Worm (Caenorhabditis elegans): ENCODE measurements around the gene blos-4.
A peak's percentile ranks its signal among the peaks of the same experiment; 100 is the strongest.

The blos-4 gene

DNA sequence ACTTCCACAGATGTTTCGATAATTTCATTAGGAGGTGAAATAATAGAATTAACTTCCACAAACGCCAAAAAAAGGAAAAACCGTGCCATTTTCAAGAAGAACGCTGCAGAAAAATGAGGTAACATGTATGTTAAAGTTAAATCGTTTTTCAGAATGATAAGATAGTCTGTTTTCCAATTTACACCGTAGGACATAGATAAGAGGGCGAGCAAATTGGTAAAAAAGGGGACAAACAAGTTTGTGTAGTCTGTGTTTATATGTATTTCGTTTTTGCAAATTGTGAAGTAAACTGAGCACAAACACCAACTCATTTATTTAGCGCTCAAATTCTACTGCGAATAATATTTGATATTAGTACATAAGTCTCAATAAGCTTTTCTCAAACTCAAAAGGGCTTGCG lies 14.8 kb downstream of the blos-4 start, which contains the start of gene F13H8.11:
F13H8.11 (minus strand) TSS at position 155 of the 400 bp plus-strand sequence.
- TF ChIP-seq lin-35 (GFP tag; optimal IDR thresholded peaks at IDR 0.05), result peak in 1 of 2 experiments; percentile 8
- no peak for TF ChIP-seq nhr-90 (tag; optimal IDR thresholded peaks at IDR 0.05; ENCODE audit: poor library complexity)
- peak; percentile 29 for TF ChIP-seq elt-2 (tag; optimal IDR thresholded peaks at IDR 0.05)

DNA sequence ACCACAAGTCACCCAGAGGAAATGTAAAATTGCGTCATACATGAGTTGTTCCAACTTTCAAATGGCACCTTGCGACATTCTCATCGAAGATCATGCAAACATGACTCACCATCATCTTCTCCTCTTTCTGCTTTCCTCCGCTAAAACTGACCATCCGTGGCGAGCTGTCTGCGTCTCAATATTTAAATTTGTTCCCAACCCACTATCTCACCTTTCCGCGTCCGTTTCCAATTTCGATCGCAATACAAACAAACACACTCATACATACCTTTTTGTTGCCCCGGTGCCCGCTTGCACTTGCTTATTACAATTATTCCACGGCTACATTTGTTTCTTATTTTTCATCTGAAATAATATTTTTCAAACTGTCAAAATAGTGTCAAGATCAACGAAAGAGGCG lies 15.6 kb downstream of the blos-4 start, which contains the start of gene nmgp-1:
nmgp-1 (plus strand) TSS at position 174 of the 400 bp plus-strand sequence.
- TF ChIP-seq zip-4 (GFP tag; optimal IDR thresholded peaks at IDR 0.05) (no peak), fos-1 (tag; optimal IDR thresholded peaks at IDR 0.05) (no peak), nhr-237 (tag; optimal IDR thresholded peaks at IDR 0.05) (no peak), ztf-4 (tag; optimal IDR thresholded peaks at IDR 0.05) (no peak), lir-3 (tag; optimal IDR thresholded peaks at IDR 0.05; ENCODE audit: poor library complexity) (no peak), nhr-84 (tag; optimal IDR thresholded peaks at IDR 0.05) (no peak), elt-3 (tag; optimal IDR thresholded peaks at IDR 0.05) (no peak), tlp-1 (tag; optimal IDR thresholded peaks at IDR 0.05) (no peak), lin-39 (tag; optimal IDR thresholded peaks at IDR 0.05) (no peak), C34B4.2 (tag; optimal IDR thresholded peaks at IDR 0.05) (no peak), skn-1 (tag; optimal IDR thresholded peaks at IDR 0.05) (no peak), xbp-1 (tag; optimal IDR thresholded peaks at IDR 0.05) (no peak), sox-4 (tag; optimal IDR thresholded peaks at IDR 0.05) (no peak), rnt-1 (tag; optimal IDR thresholded peaks at IDR 0.05) (no peak), mef-2 (tag; optimal IDR thresholded peaks at IDR 0.05) (no peak)

DNA sequence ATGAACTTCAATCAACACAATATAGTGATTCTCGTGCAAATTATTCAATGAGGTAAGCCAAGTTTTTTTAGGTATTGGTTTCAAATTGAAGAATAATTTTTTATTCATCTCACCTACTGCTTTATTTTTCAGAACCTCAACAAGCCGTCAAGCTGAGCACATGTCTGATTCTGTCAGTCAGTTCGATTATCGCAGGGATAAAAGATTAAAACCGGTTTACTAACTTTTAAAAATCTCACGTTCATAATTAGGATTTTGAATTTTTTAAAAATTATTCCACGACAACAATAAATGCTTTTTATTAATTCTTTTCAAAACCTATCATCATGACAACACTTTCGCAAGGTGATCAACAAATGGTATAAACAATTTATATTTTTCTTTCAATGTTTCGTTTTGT lies 17.2 kb downstream of the blos-4 start, which contains the start of gene F13H8.12:
F13H8.12 (plus strand) TSS at position 301 of the 400 bp plus-strand sequence.
- no peak for TF ChIP-seq fkh-4 (tag; optimal IDR thresholded peaks at IDR 0.05; ENCODE audit: borderline replicate concordance)
- TF ChIP-seq lin-13 (GFP tag; optimal IDR thresholded peaks at IDR 0.05), result no peak
- no peak for TF ChIP-seq C34B4.2 (tag; optimal IDR thresholded peaks at IDR 0.05)
- no peak for TF ChIP-seq alr-1 (tag; optimal IDR thresholded peaks at IDR 0.05; ENCODE audit: borderline replicate concordance)
- TF ChIP-seq egl-27 (tag; optimal IDR thresholded peaks at IDR 0.05), result no peak
- no peak for TF ChIP-seq lir-3 (tag; optimal IDR thresholded peaks at IDR 0.05; ENCODE audit: poor library complexity)
- no peak for TF ChIP-seq pag-3 (tag; optimal IDR thresholded peaks at IDR 0.05; ENCODE audit: borderline replicate concordance, insufficient read depth)
- no peak for TF ChIP-seq swsn-7 (tag; optimal IDR thresholded peaks at IDR 0.05)
- TF ChIP-seq mef-2 (tag; optimal IDR thresholded peaks at IDR 0.05), result no peak
- no peak for TF ChIP-seq nhr-12 (tag; optimal IDR thresholded peaks at IDR 0.05)
- TF ChIP-seq ceh-82 (tag; optimal IDR thresholded peaks at IDR 0.05), result no peak
- no peak for TF ChIP-seq lin-35 (GFP tag; optimal IDR thresholded peaks at IDR 0.05)
- TF ChIP-seq unc-86 (tag; optimal IDR thresholded peaks at IDR 0.05), result no peak
- no peak for TF ChIP-seq F16B12.6 (tag; optimal IDR thresholded peaks at IDR 0.05)
- no peak for TF ChIP-seq ets-5 (GFP tag; IDR thresholded peaks at IDR 0.05)
- TF ChIP-seq nhr-28 (tag; optimal IDR thresholded peaks at IDR 0.05), result no peak
- TF ChIP-seq pqm-1 (tag; optimal IDR thresholded peaks at IDR 0.05), result no peak
- no peak for TF ChIP-seq mep-1 (tag; optimal IDR thresholded peaks at IDR 0.05)
- no peak for TF ChIP-seq zag-1 (tag; optimal IDR thresholded peaks at IDR 0.05)

DNA sequence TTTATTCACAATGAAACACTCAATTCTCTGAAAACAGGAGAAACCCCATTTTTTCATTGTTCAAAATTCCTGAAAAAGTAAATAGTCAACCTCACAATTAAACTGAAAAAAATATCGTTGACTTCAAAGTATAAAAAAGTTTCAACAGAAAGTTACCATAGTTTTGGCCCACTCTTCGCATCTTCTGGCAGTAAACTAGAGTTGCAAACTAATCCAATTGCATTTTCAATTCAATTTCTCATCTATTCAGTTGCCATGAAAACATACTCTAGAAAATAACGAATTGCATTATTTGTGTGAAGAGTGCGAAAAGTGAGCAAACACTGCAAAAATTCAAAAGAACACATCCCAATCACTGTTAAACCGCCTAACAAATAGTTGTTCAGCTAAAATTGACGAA lies 18.6 kb downstream of the blos-4 start, which contains the start of gene F13H8.3:
F13H8.3 (plus strand) TSS at position 301 of the 400 bp plus-strand sequence.
- TF ChIP-seq nhr-28 (tag; optimal IDR thresholded peaks at IDR 0.05) (no peak), hpl-2 (GFP tag; optimal IDR thresholded peaks at IDR 0.05) (no peak), ztf-11 (tag; optimal IDR thresholded peaks at IDR 0.05) (no peak), nhr-19 (GFP tag; conservative IDR thresholded peaks at IDR 0.05) (no peak), irx-1 (tag; optimal IDR thresholded peaks at IDR 0.05) (no peak), nhr-12 (tag; optimal IDR thresholded peaks at IDR 0.05) (no peak), fkh-8 (tag; optimal IDR thresholded peaks at IDR 0.05) (no peak), tbx-2 (tag; optimal IDR thresholded peaks at IDR 0.05) (no peak), sox-4 (tag; optimal IDR thresholded peaks at IDR 0.05) (no peak), pag-3 (tag; optimal IDR thresholded peaks at IDR 0.05; ENCODE audit: borderline replicate concordance, insufficient read depth) (no peak), mef-2 (tag; optimal IDR thresholded peaks at IDR 0.05) (no peak), mab-9 (GFP tag; IDR thresholded peaks at IDR 0.05) (no peak), nhr-77 (tag; optimal IDR thresholded peaks at IDR 0.05) (no peak), C16A3.4 (tag; optimal IDR thresholded peaks at IDR 0.05) (no peak), fos-1 (tag; optimal IDR thresholded peaks at IDR 0.05) (no peak)
